Fruit fly (Drosophila melanogaster) whole organism, wandering third instar larva: Measurements from ENCODE around the gene CG17470.

ENCODE experiments used
- Jra ChIP-seq: sonication (Bioruptor generic); optimal IDR thresholded peaks from 2 replicates; lab custom pipeline; 2016; ENCODE audit warnings: missing biosample characterization, missing genetic modification characterization
- usp ChIP-seq: fragments of >200 bp; optimal IDR thresholded peaks from 2 replicates; lab custom pipeline; 2017; ENCODE audit warnings: missing biosample characterization, missing genetic modification characterization

dm6 chr2L:20675875-20676274 is 32.8 kb upstream of the CG17470 start, which contains the start of the genes CG31678 and IKKepsilon:
- TF ChIP-seq Jra (GFP tag; lab: Kevin White, UChicago) (no peak), usp (GFP tag; lab: Kevin White, UChicago) (no peak)
